Worm (Caenorhabditis elegans): ENCODE results near the gene ZK1055.4.

- no peak for TF ChIP-seq ceh-16 (tag; optimal IDR thresholded peaks at IDR 0.05)
- TF ChIP-seq nhr-6 (tag; optimal IDR thresholded peaks at IDR 0.05), result no peak
- no peak for TF ChIP-seq nhr-25 (tag; optimal IDR thresholded peaks at IDR 0.05)
- no peak for TF ChIP-seq R02D3.7 (tag; optimal IDR thresholded peaks at IDR 0.05)
- TF ChIP-seq nhr-11 (tag; optimal IDR thresholded peaks at IDR 0.05), result no peak
- TF ChIP-seq lin-13 (GFP tag; optimal IDR thresholded peaks at IDR 0.05), result no peak
These were observed 5.3 kb upstream of the ZK1055.4 start, which contains the start of gene EGAP9.4 for ce11 chrV:6576567-6576966.

All from whole organism, L2 larva.